Fruit fly (Drosophila melanogaster) whole organism: Measurements from ENCODE around the gene CG8117.

Source experiments
- CG8478 ChIP-seq: fragments of >200 bp; optimal IDR thresholded peaks from 2 replicates; lab custom pipeline; 2018; ENCODE audit warnings: inconsistent platforms
- Dll ChIP-seq: fragments of >200 bp; optimal IDR thresholded peaks from 2 replicates; lab custom pipeline; 2017
- EcR ChIP-seq, 2 experiments: fragments of >200 bp; optimal IDR thresholded peaks; 2 replicates each; lab custom pipeline; 2017; ENCODE audit warnings: missing biosample characterization in 2 of 2, missing genetic modification characterization in 2 of 2, missing genetic modification reagents in 2 of 2
- pan ChIP-seq: fragments of >200 bp; optimal IDR thresholded peaks from 2 replicates; lab custom pipeline; 2017
- psq ChIP-seq: fragments of >200 bp; optimal IDR thresholded peaks from 2 replicates; lab custom pipeline; 2017
- usp ChIP-seq: fragments of >200 bp; optimal IDR thresholded peaks from 2 replicates; lab custom pipeline; 2017; ENCODE audit warnings: missing biosample characterization, missing genetic modification characterization, mixed read lengths

CG8117 gene

dm6 chrX:15616532-15616931 lies 27.5 kb upstream of the CG8117 start:
- TF ChIP-seq CG8478 (lab: Kevin White, UChicago) = no peak
- TF ChIP-seq Dll (lab: Kevin White, UChicago) = no peak
- TF ChIP-seq usp (GFP tag; lab: Kevin White, UChicago) = no peak
- TF ChIP-seq EcR (GFP tag; optimal IDR thresholded peaks at IDR 0.05; lab: Kevin White, UChicago) = no peak
- TF ChIP-seq pan = no peak
- TF ChIP-seq psq = no peak

dm6 chrX:15617916-15618315 lies 26.1 kb upstream of the CG8117 start:
- TF ChIP-seq usp (GFP tag; lab: Kevin White, UChicago) = no peak
- TF ChIP-seq Dll (lab: Kevin White, UChicago) = no peak
- no peak for TF ChIP-seq EcR (GFP tag; optimal IDR thresholded peaks at IDR 0.05; lab: Kevin White, UChicago)

dm6 chrX:15618953-15619630 lies 24.9 kb upstream of the CG8117 start:
- TF ChIP-seq psq (no peak), Dll (lab: Kevin White, UChicago) (no peak), usp (GFP tag; lab: Kevin White, UChicago) (no peak), EcR (GFP tag; optimal IDR thresholded peaks at IDR 0.05; lab: Kevin White, UChicago) (no peak), pan (no peak), CG8478 (lab: Kevin White, UChicago) (no peak)

dm6 chrX:15619631-15619960 lies 24.4 kb upstream of the CG8117 start:
- no peak for TF ChIP-seq psq

- TF ChIP-seq usp (GFP tag; lab: Kevin White, UChicago) = no peak
- TF ChIP-seq EcR (GFP tag; optimal IDR thresholded peaks at IDR 0.05; lab: Kevin White, UChicago) = no peak
- TF ChIP-seq pan = no peak
- no peak for TF ChIP-seq psq
- no peak for TF ChIP-seq Dll (lab: Kevin White, UChicago)
- no peak for TF ChIP-seq CG8478 (lab: Kevin White, UChicago)
These were observed 23.4 kb upstream of the CG8117 start for dm6 chrX:15620439-15621227.

- TF ChIP-seq usp (GFP tag; lab: Kevin White, UChicago) = no peak
- no peak for TF ChIP-seq Dll (lab: Kevin White, UChicago)
- TF ChIP-seq psq = no peak
- no peak for TF ChIP-seq pan
- TF ChIP-seq EcR (GFP tag; optimal IDR thresholded peaks at IDR 0.05; lab: Kevin White, UChicago) = no peak
- no peak for TF ChIP-seq CG8478 (lab: Kevin White, UChicago)
These were observed 21.0 kb upstream of the CG8117 start for dm6 chrX:15622970-15623402.

- TF ChIP-seq CG8478 (lab: Kevin White, UChicago) (no peak), usp (GFP tag; lab: Kevin White, UChicago) (no peak), Dll (lab: Kevin White, UChicago) (no peak), EcR (GFP tag; optimal IDR thresholded peaks at IDR 0.05; lab: Kevin White, UChicago) (no peak), pan (no peak), psq (no peak)
These were observed 20.2 kb upstream of the CG8117 start for dm6 chrX:15623809-15624208.

- TF ChIP-seq pan (no peak), CG8478 (lab: Kevin White, UChicago) (no peak), Dll (lab: Kevin White, UChicago) (no peak), psq (no peak), EcR (GFP tag; optimal IDR thresholded peaks at IDR 0.05; lab: Kevin White, UChicago) (no peak), usp (GFP tag; lab: Kevin White, UChicago) (no peak)
These were observed 17.7 kb upstream of the CG8117 start for dm6 chrX:15626279-15626678.

dm6 chrX:15629962-15630361 lies 14.1 kb upstream of the CG8117 start:
- TF ChIP-seq usp (GFP tag; lab: Kevin White, UChicago) (no peak), pan (no peak), CG8478 (lab: Kevin White, UChicago) (no peak), EcR (GFP tag; optimal IDR thresholded peaks at IDR 0.05; lab: Kevin White, UChicago) (no peak), psq (no peak), Dll (lab: Kevin White, UChicago) (no peak)

- TF ChIP-seq Dll (lab: Kevin White, UChicago) (no peak), pan (no peak), usp (GFP tag; lab: Kevin White, UChicago) (no peak), psq (no peak), CG8478 (lab: Kevin White, UChicago) (no peak), EcR (GFP tag; optimal IDR thresholded peaks at IDR 0.05; lab: Kevin White, UChicago) (no peak)
These were observed 13.2 kb upstream of the CG8117 start for dm6 chrX:15630815-15631214.

- TF ChIP-seq pan = no peak
- no peak for TF ChIP-seq Dll (lab: Kevin White, UChicago)
- no peak for TF ChIP-seq psq
- TF ChIP-seq CG8478 (lab: Kevin White, UChicago) = no peak
- no peak for TF ChIP-seq EcR (GFP tag; optimal IDR thresholded peaks at IDR 0.05; lab: Kevin White, UChicago)
- TF ChIP-seq usp (GFP tag; lab: Kevin White, UChicago) = no peak
These were observed 12.6 kb upstream of the CG8117 start for dm6 chrX:15631465-15631864.

- TF ChIP-seq CG8478 (lab: Kevin White, UChicago) = no peak
- no peak for TF ChIP-seq Dll (lab: Kevin White, UChicago)
- no peak for TF ChIP-seq usp (GFP tag; lab: Kevin White, UChicago)
- TF ChIP-seq psq = no peak
These were observed 11.4 kb upstream of the CG8117 start for dm6 chrX:15632669-15633068.
